Worm (Caenorhabditis elegans): ENCODE data around the gene C35D10.7.
A peak's percentile ranks its signal among the peaks of the same experiment; 100 is the strongest.

C35D10.7 gene

DNA sequence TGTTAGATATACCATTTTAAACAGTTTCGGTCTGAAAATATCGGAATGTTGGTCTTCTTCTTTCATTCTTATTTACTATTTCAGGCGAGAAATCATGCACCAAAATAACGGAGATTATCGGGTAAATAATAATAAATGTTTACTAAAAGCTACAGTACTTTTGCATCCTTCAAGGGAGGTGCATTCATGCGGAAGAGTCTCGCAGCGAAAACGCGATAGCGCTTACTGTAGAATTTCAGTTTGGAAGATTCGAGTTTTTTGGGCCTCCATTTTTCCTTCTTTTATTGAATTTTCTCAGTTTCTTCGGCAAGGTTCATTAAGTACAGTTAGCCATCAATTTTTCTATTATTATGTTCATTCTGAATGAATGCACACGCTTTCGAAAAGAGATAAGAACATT is at the start of gene C35D10.7:
C35D10.7 (plus strand) TSS at position 85 of the 400 bp plus-strand sequence.
- TF ChIP-seq die-1 (tag; optimal IDR thresholded peaks at IDR 0.05): no peak
- no peak for TF ChIP-seq F52B5.7 (tag; optimal IDR thresholded peaks at IDR 0.05)
- TF ChIP-seq F33H1.4 (GFP tag; IDR thresholded peaks at IDR 0.05): peak; percentile 75
- TF ChIP-seq ceh-27 (GFP tag; optimal IDR thresholded peaks at IDR 0.05): no peak
- no peak for TF ChIP-seq rpc-1 (optimal IDR thresholded peaks at IDR 0.05)
- TF ChIP-seq rpc-1 (tag; optimal IDR thresholded peaks at IDR 0.05): no peak
- TF ChIP-seq gei-17 (GFP tag; optimal IDR thresholded peaks at IDR 0.05): no peak
- TF ChIP-seq madf-6 (GFP tag; IDR thresholded peaks at IDR 0.05): peak; percentile 73; the same call in 1 of the 2 replicates
- no peak for TF ChIP-seq nhr-27 (tag; optimal IDR thresholded peaks at IDR 0.05)
- TF ChIP-seq snpc-4 (GFP tag; optimal IDR thresholded peaks at IDR 0.05): no peak
- no peak for TF ChIP-seq snpc-4 (tag; optimal IDR thresholded peaks at IDR 0.05)
- no peak for TF ChIP-seq him-1 (tag; optimal IDR thresholded peaks at IDR 0.05)
- TF ChIP-seq xnd-1 (tag; optimal IDR thresholded peaks at IDR 0.05): peak; percentile 14
- no peak for TF ChIP-seq T07F8.4 (tag; optimal IDR thresholded peaks at IDR 0.05)
- TF ChIP-seq lsl-1 (GFP tag; optimal IDR thresholded peaks at IDR 0.05): peak; percentile 88
- peak; percentile 25 for TF ChIP-seq unc-130 (GFP tag; optimal IDR thresholded peaks at IDR 0.05)
- no peak for TF ChIP-seq nhr-90 (tag; optimal IDR thresholded peaks at IDR 0.05)
- no peak for TF ChIP-seq mel-28 (tag; optimal IDR thresholded peaks at IDR 0.05; ENCODE audit: borderline replicate concordance)
- no peak for TF ChIP-seq B0019.2 (GFP tag; conservative IDR thresholded peaks at IDR 0.05)
- no peak for TF ChIP-seq bed-2 (GFP tag; IDR thresholded peaks at IDR 0.05)
- TF ChIP-seq Y67H2A.10 (GFP tag; conservative IDR thresholded peaks at IDR 0.05): no peak
- no peak for TF ChIP-seq pha-4 (tag; optimal IDR thresholded peaks at IDR 0.05)
- TF ChIP-seq F55B11.4 (tag; optimal IDR thresholded peaks at IDR 0.05; ENCODE audit: borderline replicate concordance, insufficient read depth): no peak
- TF ChIP-seq pbrm-1 (GFP tag; IDR thresholded peaks at IDR 0.05): no peak
- TF ChIP-seq mcd-1 (GFP tag; IDR thresholded peaks at IDR 0.05): no peak
- TF ChIP-seq nhr-80 (tag; optimal IDR thresholded peaks at IDR 0.05): no peak
- no peak for TF ChIP-seq egl-44 (GFP tag; IDR thresholded peaks at IDR 0.05)
- TF ChIP-seq fkh-3 (tag; optimal IDR thresholded peaks at IDR 0.05): no peak
- TF ChIP-seq zfh-2 (GFP tag; conservative IDR thresholded peaks at IDR 0.05): no peak
- no peak for TF ChIP-seq B0035.1 (tag; optimal IDR thresholded peaks at IDR 0.05)
- TF ChIP-seq ztf-18 (tag; optimal IDR thresholded peaks at IDR 0.05): no peak
- no peak for TF ChIP-seq ekl-4 (GFP tag; IDR thresholded peaks at IDR 0.05)
- TF ChIP-seq hsf-1 (GFP tag; IDR thresholded peaks at IDR 0.05): no peak

DNA sequence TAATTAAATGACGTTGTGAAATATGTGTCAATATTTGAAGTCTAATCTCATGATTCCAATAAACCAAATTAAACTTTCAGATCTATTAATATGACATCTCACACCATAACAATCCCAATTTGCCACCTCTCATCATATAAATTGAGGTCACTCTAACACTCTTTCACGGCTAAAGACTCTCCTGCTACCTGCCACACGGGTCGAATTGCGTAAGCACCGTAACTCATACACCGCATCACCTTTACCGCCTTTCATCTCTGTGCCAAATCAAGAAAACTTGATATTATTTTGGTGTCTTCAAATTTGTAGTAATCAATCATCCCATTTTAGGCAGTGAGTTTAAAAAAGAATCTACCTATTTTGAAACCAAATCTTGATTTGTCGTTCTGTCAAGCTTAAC is 49.6 kb upstream of the C35D10.7 start:
- TF ChIP-seq cebp-1 (GFP tag; IDR thresholded peaks at IDR 0.05) (no peak), cebp-1 (tag; optimal IDR thresholded peaks at IDR 0.05) (no peak), lag-1 (GFP tag; IDR thresholded peaks at IDR 0.05) (no peak), nhr-80 (tag; optimal IDR thresholded peaks at IDR 0.05) (no peak), mel-28 (tag; optimal IDR thresholded peaks at IDR 0.05; ENCODE audit: borderline replicate concordance) (no peak), ztf-3 (GFP tag; optimal IDR thresholded peaks at IDR 0.05) (no peak), K11D2.4 (GFP tag; IDR thresholded peaks at IDR 0.05) (no peak), ZK185.1 (tag; optimal IDR thresholded peaks at IDR 0.05; ENCODE audit: poor library complexity, severe bottlenecking) (no peak), F49E8.2 (tag; optimal IDR thresholded peaks at IDR 0.05; ENCODE audit: insufficient read depth) (no peak), F23B12.7 (tag; optimal IDR thresholded peaks at IDR 0.05; ENCODE audit: insufficient read depth) (no peak), let-607 (tag; optimal IDR thresholded peaks at IDR 0.05) (no peak), nhr-120 (GFP tag; IDR thresholded peaks at IDR 0.05) (no peak), Y53F4B.3 (GFP tag; IDR thresholded peaks at IDR 0.05) (no peak), repo-1 (tag; optimal IDR thresholded peaks at IDR 0.05) (no peak), mxl-1 (tag; optimal IDR thresholded peaks at IDR 0.05) (no peak), hrde-1 (tag; optimal IDR thresholded peaks at IDR 0.05; ENCODE audit: borderline replicate concordance) (no peak)

Measured in whole organism, young adult.